Worm (Caenorhabditis elegans): ENCODE data around the gene F48E3.2.
A peak's percentile ranks its signal among the peaks of the same experiment; 100 is the strongest.

F48E3.2 gene

DNA sequence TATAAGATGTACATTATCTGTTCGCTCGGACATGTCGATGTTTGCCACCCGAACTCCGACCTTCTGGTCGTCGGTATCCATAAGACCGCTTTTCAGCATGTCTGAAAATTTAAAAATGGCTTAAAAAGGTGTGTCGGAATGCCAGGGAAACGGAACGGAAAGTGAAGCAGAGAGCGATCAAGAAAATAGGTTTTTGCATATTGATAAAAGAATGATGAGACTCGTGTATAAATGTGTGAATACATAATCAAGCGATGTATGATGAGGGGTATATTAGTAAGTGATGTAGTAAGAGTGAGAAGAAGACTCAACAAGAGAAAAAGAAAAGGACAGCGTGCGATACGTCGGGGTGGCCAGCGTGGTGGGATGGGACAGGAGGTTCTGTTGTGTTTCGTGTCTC, 50.4 kb downstream of the F48E3.2 start, which contains the start of gene acl-12:
acl-12 (minus strand) TSS at position 101 of the 400 bp plus-strand sequence.
- TF ChIP-seq egl-27 (tag; optimal IDR thresholded peaks at IDR 0.05) (no peak), nfya-1 (tag; optimal IDR thresholded peaks at IDR 0.05; ENCODE audit: insufficient read depth) (peak; percentile 29)

All from whole organism, L3 larva.